Fruit fly (Drosophila melanogaster): ENCODE data around the gene CG13310.

CG13310 gene

dm6 chr3L:8770616-8771229 lies 29.6 kb downstream of the CG13310 start:
- TF ChIP-seq bigmax (GFP tag; optimal IDR thresholded peaks at IDR 0.05): no peak
- TF ChIP-seq CG17359 (tag; optimal IDR thresholded peaks at IDR 0.05): peak; percentile 5
- no peak for TF ChIP-seq dmrt99B (tag; optimal IDR thresholded peaks at IDR 0.05)
- no peak for TF ChIP-seq sug (tag; optimal IDR thresholded peaks at IDR 0.05)
- no peak for TF ChIP-seq pan (optimal IDR thresholded peaks at IDR 0.05)
- TF ChIP-seq pan (GFP tag; optimal IDR thresholded peaks at IDR 0.05 in 1 of 2, IDR thresholded peaks at IDR 0.05 in 1 of 2): no peak
- no peak for TF ChIP-seq CG2889 (GFP tag; IDR thresholded peaks at IDR 0.05)
- no peak for TF ChIP-seq Eip74EF (GFP tag; optimal IDR thresholded peaks at IDR 0.05)
- no peak for TF ChIP-seq Bteb2 (GFP tag; optimal IDR thresholded peaks at IDR 0.05)
- no peak for TF ChIP-seq zfh2 (GFP tag; optimal IDR thresholded peaks at IDR 0.05)
- no peak for TF ChIP-seq corto (GFP tag; optimal IDR thresholded peaks at IDR 0.05)
- TF ChIP-seq oc (tag; optimal IDR thresholded peaks at IDR 0.05): peak; percentile 87
- TF ChIP-seq dimm (GFP tag; IDR thresholded peaks at IDR 0.05): no peak
- TF ChIP-seq trem (tag; optimal IDR thresholded peaks at IDR 0.05): no peak
- no peak for TF ChIP-seq Atf-2 (GFP tag; optimal IDR thresholded peaks at IDR 0.05)
- TF ChIP-seq CG18476 (GFP tag; optimal IDR thresholded peaks at IDR 0.05): no peak
- no peak for TF ChIP-seq dati (GFP tag; IDR thresholded peaks at IDR 0.05)
- TF ChIP-seq CG32767 (GFP tag; IDR thresholded peaks at IDR 0.05): no peak
- no peak for TF ChIP-seq Dref (GFP tag; IDR thresholded peaks at IDR 0.05)
- TF ChIP-seq pzg (GFP tag; optimal IDR thresholded peaks at IDR 0.05): no peak
- no peak for TF ChIP-seq CG18262 (tag; optimal IDR thresholded peaks at IDR 0.05)
- peak; percentile 17; the same call in 1 of the 2 replicates for TF ChIP-seq Xrp1 (GFP tag; IDR thresholded peaks at IDR 0.05)
- TF ChIP-seq grn (GFP tag; optimal IDR thresholded peaks at IDR 0.05): no peak
- no peak for TF ChIP-seq Dad (GFP tag; optimal IDR thresholded peaks at IDR 0.05)
- no peak for TF ChIP-seq Adf1 (GFP tag; IDR thresholded peaks at IDR 0.05)
- peak; percentile 88 for TF ChIP-seq Awh (GFP tag; IDR thresholded peaks at IDR 0.05)
- no peak for TF ChIP-seq CG2712 (tag; optimal IDR thresholded peaks at IDR 0.05)
- peak; percentile 78 for TF ChIP-seq pros (GFP tag; optimal IDR thresholded peaks at IDR 0.05)
- TF ChIP-seq B-H2 (GFP tag; optimal IDR thresholded peaks at IDR 0.05): no peak
- TF ChIP-seq gsb-n (tag; optimal IDR thresholded peaks at IDR 0.05): peak; percentile 70
- TF ChIP-seq stc (GFP tag; IDR thresholded peaks at IDR 0.05): no peak
- TF ChIP-seq nerfin-2 (GFP tag; IDR thresholded peaks at IDR 0.05; ENCODE audit: partially characterized antibody): no peak
- no peak for TF ChIP-seq CG8281 (tag; optimal IDR thresholded peaks at IDR 0.05)
- TF ChIP-seq odd (GFP tag; optimal IDR thresholded peaks at IDR 0.05): peak; percentile 1
- no peak for TF ChIP-seq CG7786 (GFP tag; optimal IDR thresholded peaks at IDR 0.05)
- no peak for TF ChIP-seq Dbx (GFP tag; IDR thresholded peaks at IDR 0.05)
- TF ChIP-seq Blimp-1 (GFP tag; optimal IDR thresholded peaks at IDR 0.05): peak; percentile 28
- TF ChIP-seq CG9215 (GFP tag; IDR thresholded peaks at IDR 0.05): no peak
- TF ChIP-seq Side (GFP tag; optimal IDR thresholded peaks at IDR 0.05): no peak
- no peak for TF ChIP-seq CG10147 (GFP tag; optimal IDR thresholded peaks at IDR 0.05)
- TF ChIP-seq z (GFP tag; IDR thresholded peaks at IDR 0.05): 0 out of 3 replicates have a peak, but pooled peaks have one; percentile 52
- TF ChIP-seq Vsx1 (GFP tag; optimal IDR thresholded peaks at IDR 0.05): no peak
- TF ChIP-seq Asciz (GFP tag; optimal IDR thresholded peaks at IDR 0.05): peak; percentile 8
- TF ChIP-seq onecut (GFP tag; IDR thresholded peaks at IDR 0.05): no peak
- no peak for TF ChIP-seq CG1647 (GFP tag; optimal IDR thresholded peaks at IDR 0.05)
- TF ChIP-seq CG8290 (GFP tag; optimal IDR thresholded peaks at IDR 0.05): no peak
- TF ChIP-seq CG8290 (tag; optimal IDR thresholded peaks at IDR 0.05): peak in 1 of 2 experiments; percentile 2
- no peak for TF ChIP-seq Xbp1 (GFP tag; optimal IDR thresholded peaks at IDR 0.05)
- TF ChIP-seq Fer1 (GFP tag; optimal IDR thresholded peaks at IDR 0.05): no peak
- TF ChIP-seq Rfx (GFP tag; IDR thresholded peaks at IDR 0.05): peak; percentile 17; the same call in 1 of the 2 replicates
- no peak for TF ChIP-seq CrebB (tag; optimal IDR thresholded peaks at IDR 0.05)

All from whole organism, embryonic.